Worm (Caenorhabditis elegans): ENCODE data around the gene C09G5.13.

The C09G5.13 gene

ce11 chrII:10707439-10708096 is 9.7 kb upstream of the C09G5.13 start:
- TF ChIP-seq sea-2 (GFP tag; optimal IDR thresholded peaks at IDR 0.05): no peak
- TF ChIP-seq daf-12 (tag; optimal IDR thresholded peaks at IDR 0.05): no peak
- no peak for TF ChIP-seq ztf-11 (tag; optimal IDR thresholded peaks at IDR 0.05)
- TF ChIP-seq nhr-25 (tag; optimal IDR thresholded peaks at IDR 0.05): no peak
- TF ChIP-seq nhr-23 (tag; optimal IDR thresholded peaks at IDR 0.05): no peak

- no peak for TF ChIP-seq pqm-1 (tag; optimal IDR thresholded peaks at IDR 0.05)
- TF ChIP-seq lin-15B (tag; optimal IDR thresholded peaks at IDR 0.05): no peak
- no peak for TF ChIP-seq ceh-9 (tag; optimal IDR thresholded peaks at IDR 0.05)
- no peak for TF ChIP-seq egl-5 (tag; optimal IDR thresholded peaks at IDR 0.05)
- TF ChIP-seq nhr-237 (tag; optimal IDR thresholded peaks at IDR 0.05): no peak
- TF ChIP-seq fos-1 (tag; optimal IDR thresholded peaks at IDR 0.05): no peak
- TF ChIP-seq snpc-4 (tag; optimal IDR thresholded peaks at IDR 0.05): no peak
- TF ChIP-seq fkh-10 (GFP tag; optimal IDR thresholded peaks at IDR 0.05): no peak
- no peak for TF ChIP-seq ZK546.5 (tag; optimal IDR thresholded peaks at IDR 0.05)
- TF ChIP-seq lsy-12 (tag; optimal IDR thresholded peaks at IDR 0.05): no peak
- TF ChIP-seq unc-39 (tag; optimal IDR thresholded peaks at IDR 0.05): no peak
- TF ChIP-seq mml-1 (tag; optimal IDR thresholded peaks at IDR 0.05): no peak
- no peak for TF ChIP-seq nhr-28 (tag; optimal IDR thresholded peaks at IDR 0.05)
- TF ChIP-seq ztf-4 (tag; optimal IDR thresholded peaks at IDR 0.05): no peak
- TF ChIP-seq unc-62 (GFP tag; optimal IDR thresholded peaks at IDR 0.05): no peak
- TF ChIP-seq pha-4 (tag; optimal IDR thresholded peaks at IDR 0.05): no peak
- TF ChIP-seq R02D3.7 (tag; optimal IDR thresholded peaks at IDR 0.05): no peak
- no peak for TF ChIP-seq nhr-43 (tag; optimal IDR thresholded peaks at IDR 0.05; ENCODE audit: poor library complexity, severe bottlenecking)
These were observed 8.6 kb upstream of the C09G5.13 start, which contains the start of gene bli-1 for ce11 chrII:10708660-10709059. Gene bli-1, plus strand, starts transcription at chrII:10708960.

ce11 chrII:10714262-10714933 is 2.8 kb upstream of the C09G5.13 start, which contains the start of the genes dph-2 and C09G5.7:
Gene dph-2, minus strand, starts transcription at chrII:10714297.
Gene C09G5.7, plus strand, starts transcription at chrII:10714883.
- no peak for TF ChIP-seq elt-1 (tag; optimal IDR thresholded peaks at IDR 0.05)
- TF ChIP-seq egl-27 (tag; optimal IDR thresholded peaks at IDR 0.05): no peak
- peak; percentile 47 for TF ChIP-seq lin-15B (tag; optimal IDR thresholded peaks at IDR 0.05)

- TF ChIP-seq daf-12 (tag; optimal IDR thresholded peaks at IDR 0.05) (no peak), nhr-12 (tag; optimal IDR thresholded peaks at IDR 0.05) (no peak), nhr-237 (tag; optimal IDR thresholded peaks at IDR 0.05) (no peak), eor-1 (tag; optimal IDR thresholded peaks at IDR 0.05) (no peak), ceh-28 (tag; optimal IDR thresholded peaks at IDR 0.05) (no peak), nhr-11 (tag; optimal IDR thresholded peaks at IDR 0.05) (no peak), hmg-11 (tag; optimal IDR thresholded peaks at IDR 0.05) (no peak), egl-27 (tag; optimal IDR thresholded peaks at IDR 0.05) (no peak), ztf-11 (tag; optimal IDR thresholded peaks at IDR 0.05) (no peak), nhr-43 (tag; optimal IDR thresholded peaks at IDR 0.05; ENCODE audit: poor library complexity, severe bottlenecking) (no peak), fos-1 (tag; optimal IDR thresholded peaks at IDR 0.05) (no peak), unc-39 (tag; optimal IDR thresholded peaks at IDR 0.05) (no peak), fkh-2 (tag; optimal IDR thresholded peaks at IDR 0.05) (no peak), lin-15B (tag; optimal IDR thresholded peaks at IDR 0.05) (no peak), elt-2 (tag; optimal IDR thresholded peaks at IDR 0.05) (no peak), nhr-25 (tag; optimal IDR thresholded peaks at IDR 0.05) (no peak), lin-39 (tag; optimal IDR thresholded peaks at IDR 0.05) (no peak), egl-5 (tag; optimal IDR thresholded peaks at IDR 0.05) (no peak), nhr-76 (tag; optimal IDR thresholded peaks at IDR 0.05) (no peak)
These were observed 2.7 kb downstream of the C09G5.13 start, which contains the start of gene mks-5 for ce11 chrII:10719931-10720330. Gene mks-5, plus strand, starts transcription at chrII:10720231.
